Worm (Caenorhabditis elegans) whole organism, L3 larva: ENCODE data around the gene elo-4.

Source experiments
- ama-1 ChIP-seq: fragments of 150-350 bp; optimal IDR thresholded peaks from 2 replicates; lab custom pipeline; 2018
- ceh-16 ChIP-seq: sonication (generic microtip); optimal IDR thresholded peaks from 2 replicates; lab custom pipeline; 2017; ENCODE audit warnings: missing biosample characterization, missing genetic modification characterization
- ceh-82 ChIP-seq: fragments of 150-350 bp; optimal IDR thresholded peaks from 2 replicates; lab custom pipeline; 2014; ENCODE audit warnings: missing biosample characterization, missing genetic modification characterization
- egl-27 ChIP-seq: sonication (generic microtip); optimal IDR thresholded peaks from 4 replicates; lab custom pipeline; 2017; ENCODE audit warnings: missing biosample characterization, missing genetic modification reagents, missing genetic modification characterization
- lin-15B ChIP-seq: fragments of 150-350 bp; optimal IDR thresholded peaks from 2 replicates; lab custom pipeline; 2014; ENCODE audit warnings: missing biosample characterization, missing genetic modification characterization
- mdl-1 ChIP-seq: fragments of 150-350 bp; optimal IDR thresholded peaks from 2 replicates; lab custom pipeline; 2014; ENCODE audit warnings: missing biosample characterization, missing genetic modification characterization
- nhr-11 ChIP-seq: fragments of 150-350 bp; optimal IDR thresholded peaks from 2 replicates; lab custom pipeline; 2014; ENCODE audit warnings: missing biosample characterization, missing genetic modification characterization
- nhr-23 ChIP-seq: fragments of 150-350 bp; optimal IDR thresholded peaks from 2 replicates; lab custom pipeline; 2014; ENCODE audit warnings: missing biosample characterization, missing genetic modification reagents, missing genetic modification characterization
- nhr-237 ChIP-seq: fragments of 150-350 bp; optimal IDR thresholded peaks from 2 replicates; lab custom pipeline; 2014; ENCODE audit warnings: missing biosample characterization, missing genetic modification characterization
- nhr-43 ChIP-seq: sonication (generic microtip); optimal IDR thresholded peaks from 2 replicates; lab custom pipeline; 2016; ENCODE audit warnings: mild to moderate bottlenecking, missing genetic modification characterization, missing compliant biosample characterization; ENCODE audit not compliant: poor library complexity, severe bottlenecking
- ztf-11 ChIP-seq: fragments of 150-350 bp; optimal IDR thresholded peaks from 2 replicates; lab custom pipeline; 2014; ENCODE audit warnings: missing biosample characterization, missing genetic modification characterization

DNA sequence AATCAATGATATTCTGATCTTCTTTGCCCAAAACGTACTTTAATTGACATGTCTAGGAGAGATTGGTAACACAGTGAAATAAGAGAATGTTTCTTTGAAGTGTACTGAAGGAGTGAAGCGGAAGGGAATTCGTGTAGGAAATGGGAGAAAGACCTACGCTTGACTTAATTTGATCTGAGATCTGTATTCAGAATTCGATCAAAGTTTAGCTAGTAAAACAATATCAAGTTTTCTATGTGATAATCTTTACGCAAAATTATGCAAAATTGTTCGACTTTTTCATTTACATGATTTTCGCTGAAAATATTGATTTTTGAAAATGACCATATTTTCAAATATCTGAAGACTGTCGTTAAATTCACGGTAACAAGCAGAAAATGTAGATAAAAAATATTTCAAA is 36.7 kb downstream of the elo-4 start, which contains the start of gene K01B6.4:
- TF ChIP-seq nhr-237 (tag; lab: Kevin White, UChicago) (no peak), ama-1 (lab: Kevin White, UChicago) (no peak), nhr-11 (no peak), nhr-43 (tag; lab: Kevin White, UChicago) (no peak), nhr-23 (no peak), ceh-82 (tag; lab: Kevin White, UChicago) (no peak), ceh-16 (tag; lab: Kevin White, UChicago) (no peak), lin-15B (tag; lab: Kevin White, UChicago) (no peak), ztf-11 (tag; lab: Kevin White, UChicago) (no peak), egl-27 (tag; lab: Kevin White, UChicago) (no peak), mdl-1 (tag; lab: Kevin White, UChicago) (no peak)
